Worm (Caenorhabditis elegans) whole organism, L3 larva: ENCODE data around the gene sprr-2.

Source experiments
- R02D3.7 ChIP-seq: fragments of 150-350 bp; optimal IDR thresholded peaks from 2 replicates; lab custom pipeline; 2014; ENCODE audit warnings: missing biosample characterization, missing genetic modification characterization
- ZK546.5 ChIP-seq: sonication (generic microtip); optimal IDR thresholded peaks from 2 replicates; lab custom pipeline; 2017; ENCODE audit warnings: missing biosample characterization, missing genetic modification characterization
- aly-2 ChIP-seq: fragments of 150-350 bp; optimal IDR thresholded peaks from 2 replicates; lab custom pipeline; 2014; ENCODE audit warnings: missing biosample characterization, missing genetic modification characterization
- ceh-28 ChIP-seq: fragments of 150-350 bp; optimal IDR thresholded peaks from 2 replicates; lab custom pipeline; 2014; ENCODE audit warnings: missing biosample characterization, missing genetic modification reagents, missing genetic modification characterization
- ceh-82 ChIP-seq: fragments of 150-350 bp; optimal IDR thresholded peaks from 2 replicates; lab custom pipeline; 2014; ENCODE audit warnings: missing biosample characterization, missing genetic modification characterization
- ceh-9 ChIP-seq: sonication (generic microtip); optimal IDR thresholded peaks from 2 replicates; lab custom pipeline; 2018; ENCODE audit warnings: missing biosample characterization, missing genetic modification characterization
- daf-12 ChIP-seq: fragments of 150-350 bp; optimal IDR thresholded peaks from 2 replicates; lab custom pipeline; 2014; ENCODE audit warnings: missing biosample characterization, missing genetic modification reagents, missing genetic modification characterization
- egl-27 ChIP-seq: sonication (generic microtip); optimal IDR thresholded peaks from 4 replicates; lab custom pipeline; 2017; ENCODE audit warnings: missing biosample characterization, missing genetic modification reagents, missing genetic modification characterization
- egl-5 ChIP-seq: fragments of 150-350 bp; optimal IDR thresholded peaks from 2 replicates; lab custom pipeline; 2017; ENCODE audit warnings: missing biosample characterization, missing genetic modification reagents, missing genetic modification characterization, inconsistent platforms
- elt-1 ChIP-seq: fragments of 150-350 bp; optimal IDR thresholded peaks from 2 replicates; lab custom pipeline; 2014; ENCODE audit warnings: missing biosample characterization, missing genetic modification characterization
- elt-2 ChIP-seq: sonication (generic microtip); optimal IDR thresholded peaks from 2 replicates; lab custom pipeline; 2016; ENCODE audit warnings: missing genetic modification reagents, mild to moderate bottlenecking, missing genetic modification characterization, missing compliant biosample characterization
- elt-3 ChIP-seq, 3 experiments: fragments of 150-350 bp in 1 of 3; sonication (generic microtip) in 2 of 3; optimal IDR thresholded peaks; 2 replicates in 2 of 3; 4 replicates in 1 of 3; lab custom pipeline; 2014 to 2017; ENCODE audit warnings: missing biosample characterization in 3 of 3, missing genetic modification characterization in 3 of 3
- eor-1 ChIP-seq, 2 experiments: fragments of 150-350 bp; optimal IDR thresholded peaks; 2 replicates each; lab custom pipeline; 2014 to 2018; ENCODE audit warnings: missing biosample characterization in 2 of 2, missing genetic modification characterization in 2 of 2
- fkh-2 ChIP-seq: fragments of 150-350 bp; optimal IDR thresholded peaks from 2 replicates; lab custom pipeline; 2014; ENCODE audit warnings: missing biosample characterization, missing genetic modification reagents, missing genetic modification characterization
- hmg-11 ChIP-seq: sonication (generic microtip); optimal IDR thresholded peaks from 2 replicates; lab custom pipeline; 2016; ENCODE audit warnings: missing genetic modification characterization, missing compliant biosample characterization
- lin-15B ChIP-seq: fragments of 150-350 bp; optimal IDR thresholded peaks from 2 replicates; lab custom pipeline; 2014; ENCODE audit warnings: missing biosample characterization, missing genetic modification characterization
- lin-39 ChIP-seq: fragments of 150-350 bp; optimal IDR thresholded peaks from 2 replicates; lab custom pipeline; 2018; ENCODE audit warnings: missing biosample characterization, missing genetic modification reagents, missing genetic modification characterization
- lsy-12 ChIP-seq: sonication (generic microtip); optimal IDR thresholded peaks from 2 replicates; lab custom pipeline; 2016; ENCODE audit warnings: mild to moderate bottlenecking, missing genetic modification characterization, missing compliant biosample characterization
- mdl-1 ChIP-seq: fragments of 150-350 bp; optimal IDR thresholded peaks from 2 replicates; lab custom pipeline; 2014; ENCODE audit warnings: missing biosample characterization, missing genetic modification characterization
- mml-1 ChIP-seq: fragments of 150-350 bp; sonication (generic microtip); optimal IDR thresholded peaks from 3 replicates; lab custom pipeline; 2014; ENCODE audit warnings: missing biosample characterization, missing genetic modification characterization
- nfya-1 ChIP-seq: sonication (generic microtip); optimal IDR thresholded peaks from 2 replicates; lab custom pipeline; 2017; ENCODE audit warnings: missing genetic modification characterization, mild to moderate bottlenecking, missing compliant biosample characterization, antibody characterized with exemption, moderate library complexity; ENCODE audit not compliant: insufficient read depth
- nhr-11 ChIP-seq: fragments of 150-350 bp; optimal IDR thresholded peaks from 2 replicates; lab custom pipeline; 2014; ENCODE audit warnings: missing biosample characterization, missing genetic modification characterization
- nhr-12 ChIP-seq: fragments of 150-350 bp; optimal IDR thresholded peaks from 2 replicates; lab custom pipeline; 2014; ENCODE audit warnings: missing biosample characterization, missing genetic modification characterization
- nhr-23 ChIP-seq: fragments of 150-350 bp; optimal IDR thresholded peaks from 2 replicates; lab custom pipeline; 2014; ENCODE audit warnings: missing biosample characterization, missing genetic modification reagents, missing genetic modification characterization
- nhr-237 ChIP-seq: fragments of 150-350 bp; optimal IDR thresholded peaks from 2 replicates; lab custom pipeline; 2014; ENCODE audit warnings: missing biosample characterization, missing genetic modification characterization
- nhr-28 ChIP-seq: fragments of 150-350 bp; optimal IDR thresholded peaks from 2 replicates; lab custom pipeline; 2014; ENCODE audit warnings: missing biosample characterization, missing genetic modification characterization
- nhr-43 ChIP-seq: sonication (generic microtip); optimal IDR thresholded peaks from 2 replicates; lab custom pipeline; 2016; ENCODE audit warnings: mild to moderate bottlenecking, missing genetic modification characterization, missing compliant biosample characterization; ENCODE audit not compliant: poor library complexity, severe bottlenecking
- nhr-67 ChIP-seq: fragments of 150-350 bp; optimal IDR thresholded peaks from 2 replicates; lab custom pipeline; 2014; ENCODE audit warnings: missing biosample characterization, missing genetic modification characterization
- nhr-76 ChIP-seq: fragments of 150-350 bp; sonication (generic microtip); optimal IDR thresholded peaks from 5 replicates; lab custom pipeline; 2014; ENCODE audit warnings: missing biosample characterization, missing genetic modification characterization
- nhr-77 ChIP-seq: fragments of 150-350 bp; optimal IDR thresholded peaks from 2 replicates; lab custom pipeline; 2014; ENCODE audit warnings: missing biosample characterization, missing genetic modification characterization
- pha-4 ChIP-seq: fragments of 150-350 bp; optimal IDR thresholded peaks from 2 replicates; lab custom pipeline; 2014; ENCODE audit warnings: missing biosample characterization, missing genetic modification reagents, missing genetic modification characterization
- pqm-1 ChIP-seq: fragments of 150-350 bp; optimal IDR thresholded peaks from 2 replicates; lab custom pipeline; 2017; ENCODE audit warnings: missing biosample characterization, missing genetic modification characterization, inconsistent platforms
- sea-2 ChIP-seq: fragments of 150-350 bp; sonication (generic microtip); optimal IDR thresholded peaks from 4 replicates; lab custom pipeline; 2014; ENCODE audit warnings: missing biosample characterization, missing genetic modification reagents, missing genetic modification characterization
- skn-1 ChIP-seq: fragments of 150-350 bp; optimal IDR thresholded peaks from 2 replicates; lab custom pipeline; 2014; ENCODE audit warnings: missing biosample characterization, missing genetic modification characterization
- snpc-4 ChIP-seq: fragments of 150-350 bp; optimal IDR thresholded peaks from 2 replicates; lab custom pipeline; 2014; ENCODE audit warnings: missing biosample characterization, missing genetic modification characterization
- tbx-2 ChIP-seq: sonication (generic microtip); optimal IDR thresholded peaks from 2 replicates; lab custom pipeline; 2016; ENCODE audit warnings: mild to moderate bottlenecking, missing genetic modification characterization, missing compliant biosample characterization
- unc-39 ChIP-seq: sonication (generic microtip); optimal IDR thresholded peaks from 4 replicates; lab custom pipeline; 2017; ENCODE audit warnings: missing biosample characterization, missing genetic modification characterization
- unc-62 ChIP-seq: fragments of 150-350 bp; sonication (generic microtip); optimal IDR thresholded peaks from 4 replicates; lab custom pipeline; 2014; ENCODE audit warnings: missing biosample characterization, missing genetic modification reagents, missing genetic modification characterization
- ztf-11 ChIP-seq: fragments of 150-350 bp; optimal IDR thresholded peaks from 2 replicates; lab custom pipeline; 2014; ENCODE audit warnings: missing biosample characterization, missing genetic modification characterization
- ztf-4 ChIP-seq: fragments of 150-350 bp; optimal IDR thresholded peaks from 2 replicates; lab custom pipeline; 2014; ENCODE audit warnings: missing biosample characterization, missing genetic modification characterization

The sprr-2 gene

ce11 chrX:14794170-14794569, 925 bp downstream of the sprr-2 start:
- no peak for TF ChIP-seq ceh-28 (tag; lab: Kevin White, UChicago)
- no peak for TF ChIP-seq sea-2
- TF ChIP-seq ztf-11 (tag; lab: Kevin White, UChicago) = no peak
- no peak for TF ChIP-seq nhr-67 (tag; lab: Kevin White, UChicago)
- TF ChIP-seq unc-62 = no peak
- no peak for TF ChIP-seq lin-39 (tag; lab: Kevin White, UChicago)
- no peak for TF ChIP-seq elt-3 (tag; optimal IDR thresholded peaks at IDR 0.05; lab: Kevin White, UChicago)
- TF ChIP-seq mdl-1 (tag; lab: Kevin White, UChicago) = no peak
- no peak for TF ChIP-seq ZK546.5 (tag; lab: Kevin White, UChicago)
- TF ChIP-seq lsy-12 (tag; lab: Kevin White, UChicago) = no peak
- TF ChIP-seq nhr-76 (tag; lab: Kevin White, UChicago) = no peak
- TF ChIP-seq snpc-4 = no peak
- TF ChIP-seq nhr-43 (tag; lab: Kevin White, UChicago) = no peak
- TF ChIP-seq ceh-82 (tag; lab: Kevin White, UChicago) = no peak
- TF ChIP-seq nhr-23 (tag; lab: Kevin White, UChicago) = no peak
- TF ChIP-seq, all 47 proteins: peak for 0

- TF ChIP-seq elt-1 (tag; lab: Kevin White, UChicago) (no peak), skn-1 (tag; lab: Kevin White, UChicago) (no peak), ztf-11 (tag; lab: Kevin White, UChicago) (no peak), mdl-1 (tag; lab: Kevin White, UChicago) (no peak), daf-12 (tag; lab: Kevin White, UChicago) (no peak), nhr-77 (tag; lab: Kevin White, UChicago) (no peak), nhr-237 (tag; lab: Kevin White, UChicago) (no peak)
These were observed 4.2 kb downstream of the sprr-2 start for ce11 chrX:14797405-14797804.

ce11 chrX:14804706-14805105, 11.5 kb downstream of the sprr-2 start:
- no peak for TF ChIP-seq unc-39 (tag; lab: Kevin White, UChicago)
- peak; percentile 33 for TF ChIP-seq pha-4 (tag; lab: Kevin White, UChicago)
- peak; percentile 50 for TF ChIP-seq elt-2 (tag; lab: Kevin White, UChicago)
- TF ChIP-seq mdl-1 (tag; lab: Kevin White, UChicago) = no peak
- TF ChIP-seq hmg-11 (tag; lab: Kevin White, UChicago) = peak; percentile 77
- no peak for TF ChIP-seq ceh-9
- TF ChIP-seq fkh-2 (tag; lab: Kevin White, UChicago) = no peak
- TF ChIP-seq pqm-1 = peak; percentile 6
- TF ChIP-seq skn-1 (tag; lab: Kevin White, UChicago) = no peak
- TF ChIP-seq egl-5 = no peak
- peak; percentile 61 for TF ChIP-seq lin-39 (tag; lab: Kevin White, UChicago)
- TF ChIP-seq tbx-2 = peak; percentile 47
- TF ChIP-seq nhr-23 (tag; lab: Kevin White, UChicago) = no peak
- no peak for TF ChIP-seq eor-1 (tag; optimal IDR thresholded peaks at IDR 0.05; lab: Kevin White, UChicago)
- TF ChIP-seq nfya-1 (tag; lab: Kevin White, UChicago) = peak; percentile 37
- no peak for TF ChIP-seq nhr-28 (tag; lab: Kevin White, UChicago)
- peak; percentile 45 for TF ChIP-seq nhr-43 (tag; lab: Kevin White, UChicago)

- no peak for TF ChIP-seq ZK546.5 (tag; lab: Kevin White, UChicago)
- TF ChIP-seq nhr-43 (tag; lab: Kevin White, UChicago) = no peak
- TF ChIP-seq R02D3.7 = no peak
- no peak for TF ChIP-seq nhr-76 (tag; lab: Kevin White, UChicago)
- no peak for TF ChIP-seq mml-1 (tag; lab: Kevin White, UChicago)
- TF ChIP-seq snpc-4 = no peak
- no peak for TF ChIP-seq mdl-1 (tag; lab: Kevin White, UChicago)
- TF ChIP-seq unc-39 (tag; lab: Kevin White, UChicago) = no peak
- TF ChIP-seq elt-3 (tag; optimal IDR thresholded peaks at IDR 0.05; lab: Kevin White, UChicago) = no peak
- TF ChIP-seq elt-1 (tag; lab: Kevin White, UChicago) = no peak
- no peak for TF ChIP-seq ztf-4 (tag; lab: Kevin White, UChicago)
- no peak for TF ChIP-seq daf-12 (tag; lab: Kevin White, UChicago)
- no peak for TF ChIP-seq aly-2
- TF ChIP-seq lin-15B (tag; lab: Kevin White, UChicago) = no peak
- no peak for TF ChIP-seq nhr-12
- TF ChIP-seq nhr-11 (tag; lab: Kevin White, UChicago) = no peak
- TF ChIP-seq ztf-11 (tag; lab: Kevin White, UChicago) = no peak
- TF ChIP-seq nhr-28 (tag; lab: Kevin White, UChicago) = no peak
- TF ChIP-seq egl-27 = no peak
These were observed 12.5 kb downstream of the sprr-2 start for ce11 chrX:14805746-14806145.
